Fruit fly (Drosophila melanogaster) whole organism, embryonic: Measurements from ENCODE around the gene CG13679.

ENCODE experiments used
- Bdp1 ChIP-seq: fragments of 200-800 bp; sonication (Bioruptor generic); optimal IDR thresholded peaks from 3 replicates; lab custom pipeline; 2016; ENCODE audit warnings: missing biosample characterization, missing genetic modification characterization
- Blimp-1 ChIP-seq: fragments of 200-800 bp; sonication (Bioruptor generic); optimal IDR thresholded peaks from 3 replicates; lab custom pipeline; 2018; ENCODE audit warnings: missing biosample characterization, missing genetic modification characterization, mild to moderate bottlenecking, moderate library complexity, missing genetic modification reagents
- CG13775 ChIP-seq: fragments of 200-800 bp; sonication (Bioruptor generic); optimal IDR thresholded peaks from 3 replicates; lab custom pipeline; 2017; ENCODE audit warnings: missing biosample characterization, mild to moderate bottlenecking, missing genetic modification characterization
- CG14014 ChIP-seq: fragments of 200-800 bp; sonication (Bioruptor generic); IDR thresholded peaks from 2 replicates; pipeline ENCODE4 v1.3.6; 2022; ENCODE audit warnings: missing biosample characterization, missing genetic modification characterization
- CG14965 ChIP-seq: fragments of 200-800 bp; sonication (Bioruptor generic); optimal IDR thresholded peaks from 2 replicates; lab custom pipeline; 2016; ENCODE audit warnings: missing biosample characterization, missing genetic modification characterization, borderline replicate concordance
- CG15514 ChIP-seq: fragments of 200-800 bp; sonication (Bioruptor generic); optimal IDR thresholded peaks from 3 replicates; lab custom pipeline; 2017; ENCODE audit warnings: missing biosample characterization, missing genetic modification characterization, mild to moderate bottlenecking, moderate library complexity, missing genetic modification reagents
- CG1603 ChIP-seq: fragments of 200-800 bp; sonication (Bioruptor generic); optimal IDR thresholded peaks from 2 replicates; lab custom pipeline; 2019; ENCODE audit warnings: missing biosample characterization, mild to moderate bottlenecking, missing genetic modification characterization, moderate library complexity
- CG3065 ChIP-seq: fragments of 200-800 bp; sonication (Bioruptor generic); optimal IDR thresholded peaks from 2 replicates; lab custom pipeline; 2016; ENCODE audit warnings: missing biosample characterization, missing genetic modification characterization
- CG43689 ChIP-seq: fragments of 200-800 bp; sonication (Bioruptor generic); IDR thresholded peaks from 2 replicates; pipeline ENCODE4 v1.3.6; 2022; ENCODE audit warnings: missing biosample characterization, missing genetic modification characterization
- CG5180 ChIP-seq: fragments of 200-800 bp; sonication (Bioruptor generic); optimal IDR thresholded peaks from 3 replicates; lab custom pipeline; 2017; ENCODE audit warnings: missing biosample characterization, missing genetic modification characterization, mild to moderate bottlenecking, moderate library complexity, missing genetic modification reagents
- CG7928 ChIP-seq: fragments of 200-800 bp; sonication (Bioruptor generic); optimal IDR thresholded peaks from 2 replicates; lab custom pipeline; 2017; ENCODE audit warnings: missing biosample characterization, mild to moderate bottlenecking, missing genetic modification characterization
- CG7963 ChIP-seq: fragments of 200-800 bp; sonication (Bioruptor generic); IDR thresholded peaks from 3 replicates; pipeline ENCODE4 v1.3.6; 2022; ENCODE audit warnings: missing biosample characterization, missing genetic modification characterization; ENCODE audit not compliant: partially characterized antibody
- CG8281 ChIP-seq: fragments of 200-800 bp; sonication (Bioruptor generic); optimal IDR thresholded peaks from 2 replicates; lab custom pipeline; 2018; ENCODE audit warnings: missing biosample characterization, mild to moderate bottlenecking, missing genetic modification characterization, moderate library complexity
- Chrac-16 ChIP-seq: fragments of 200-800 bp; sonication (Bioruptor generic); optimal IDR thresholded peaks from 3 replicates; lab custom pipeline; 2016; ENCODE audit warnings: missing biosample characterization, missing genetic modification characterization
- Dek ChIP-seq: fragments of 200-800 bp; sonication (Bioruptor generic); optimal IDR thresholded peaks from 3 replicates; lab custom pipeline; 2019; ENCODE audit warnings: missing biosample characterization, mild to moderate bottlenecking, missing genetic modification characterization, moderate library complexity
- Fer1 ChIP-seq: fragments of 200-800 bp; sonication (Bioruptor generic); optimal IDR thresholded peaks from 2 replicates; lab custom pipeline; 2017; ENCODE audit warnings: missing biosample characterization, mild to moderate bottlenecking, missing genetic modification characterization
- Fer3 ChIP-seq: fragments of 200-800 bp; sonication (Bioruptor generic); optimal IDR thresholded peaks from 2 replicates; lab custom pipeline; 2018; ENCODE audit warnings: missing biosample characterization, mild to moderate bottlenecking, missing genetic modification characterization, moderate library complexity
- Gug ChIP-seq: fragments of 200-800 bp; sonication (Bioruptor generic); IDR thresholded peaks from 4 replicates; pipeline ENCODE4 v1.3.6; 2022; ENCODE audit warnings: missing biosample characterization, missing genetic modification characterization
- H2.0 ChIP-seq: fragments of 200-800 bp; sonication (Bioruptor generic); IDR thresholded peaks from 2 replicates; pipeline ENCODE4 v1.3.6; 2022; ENCODE audit warnings: missing biosample characterization, missing genetic modification characterization
- Hand ChIP-seq: fragments of 200-800 bp; sonication (Bioruptor generic); optimal IDR thresholded peaks from 2 replicates; lab custom pipeline; 2017; ENCODE audit warnings: mild to moderate bottlenecking, missing biosample characterization, missing genetic modification reagents, missing genetic modification characterization
- HmgD ChIP-seq: fragments of 200-800 bp; sonication (Bioruptor generic); optimal IDR thresholded peaks from 3 replicates; lab custom pipeline; 2016; ENCODE audit warnings: missing biosample characterization, missing genetic modification characterization
- Hr39 ChIP-seq: fragments of >200 bp; optimal IDR thresholded peaks from 2 replicates; lab custom pipeline; 2017
- Neu2 ChIP-seq: fragments of 200-800 bp; sonication (Bioruptor generic); optimal IDR thresholded peaks from 3 replicates; lab custom pipeline; 2016; ENCODE audit warnings: missing biosample characterization, missing genetic modification characterization, borderline replicate concordance
- Poxn ChIP-seq: fragments of 200-800 bp; sonication (Bioruptor generic); IDR thresholded peaks from 2 replicates; pipeline ENCODE4 v1.3.6; 2022; ENCODE audit warnings: missing biosample characterization, missing genetic modification characterization
- Sin3A ChIP-seq: fragments of >200 bp; optimal IDR thresholded peaks from 2 replicates; lab custom pipeline; 2018
- Spps ChIP-seq: fragments of 200-800 bp; sonication (Bioruptor generic); optimal IDR thresholded peaks from 2 replicates; lab custom pipeline; 2018; ENCODE audit warnings: missing biosample characterization, mild to moderate bottlenecking, missing genetic modification characterization
- Sry-δ ChIP-seq: fragments of 200-800 bp; sonication (Bioruptor generic); optimal IDR thresholded peaks from 2 replicates; lab custom pipeline; 2016; ENCODE audit warnings: missing biosample characterization, missing genetic modification characterization
- TFAM ChIP-seq: fragments of 200-800 bp; sonication (Bioruptor generic); optimal IDR thresholded peaks from 2 replicates; lab custom pipeline; 2017; ENCODE audit warnings: missing biosample characterization, missing genetic modification characterization, inconsistent platforms
- Vsx1 ChIP-seq: fragments of 200-800 bp; sonication (Bioruptor generic); optimal IDR thresholded peaks from 2 replicates; lab custom pipeline; 2017; ENCODE audit warnings: missing biosample characterization, mild to moderate bottlenecking, missing genetic modification characterization, missing genetic modification reagents
- abd-A ChIP-seq: fragments of 200-800 bp; sonication (Bioruptor generic); optimal IDR thresholded peaks from 3 replicates; lab custom pipeline; 2019; ENCODE audit warnings: missing biosample characterization, mild to moderate bottlenecking, missing genetic modification characterization, moderate library complexity
- ash1 ChIP-seq: fragments of 200-800 bp; sonication (Bioruptor generic); optimal IDR thresholded peaks from 2 replicates; lab custom pipeline; 2018; ENCODE audit warnings: missing biosample characterization, mild to moderate bottlenecking, missing genetic modification characterization
- bab2 ChIP-seq: fragments of 200-800 bp; sonication (Bioruptor generic); optimal IDR thresholded peaks from 2 replicates; lab custom pipeline; 2016; ENCODE audit warnings: missing biosample characterization, missing genetic modification characterization
- br ChIP-seq: fragments of >200 bp; optimal IDR thresholded peaks from 2 replicates; lab custom pipeline; 2017
- ci ChIP-seq: fragments of 200-800 bp; sonication (Bioruptor generic); IDR thresholded peaks from 3 replicates; pipeline ENCODE4 v1.3.6; 2022; ENCODE audit warnings: missing biosample characterization, missing genetic modification characterization
- dm ChIP-seq: fragments of 200-800 bp; sonication (Bioruptor generic); optimal IDR thresholded peaks from 3 replicates; lab custom pipeline; 2016; ENCODE audit warnings: missing biosample characterization, missing genetic modification characterization
- emc ChIP-seq: fragments of 200-800 bp; sonication (Bioruptor generic); optimal IDR thresholded peaks from 2 replicates; lab custom pipeline; 2016; ENCODE audit warnings: missing biosample characterization, missing genetic modification characterization
- exex ChIP-seq: fragments of 200-800 bp; sonication (Bioruptor generic); optimal IDR thresholded peaks from 4 replicates; lab custom pipeline; 2018; ENCODE audit warnings: missing biosample characterization, mild to moderate bottlenecking, missing genetic modification characterization, moderate library complexity
- fd64A ChIP-seq: fragments of 200-800 bp; sonication (Bioruptor generic); optimal IDR thresholded peaks from 3 replicates; lab custom pipeline; 2018; ENCODE audit warnings: missing biosample characterization, mild to moderate bottlenecking, missing genetic modification characterization
- lola ChIP-seq, 3 experiments: fragments of >200 bp in 2 of 3; fragments of 200-800 bp in 1 of 3; sonication (Bioruptor generic) in 1 of 3; optimal IDR thresholded peaks; 2 replicates each; lab custom pipeline; 2017 to 2019; ENCODE audit warnings: missing biosample characterization in 3 of 3, missing genetic modification characterization in 3 of 3, mild to moderate bottlenecking in 1 of 3, moderate library complexity in 1 of 3
- otp ChIP-seq: fragments of 200-800 bp; sonication (Bioruptor generic); IDR thresholded peaks from 3 replicates; pipeline ENCODE4, ENCODE4 v1.3.6; 2022; ENCODE audit warnings: missing biosample characterization, missing genetic modification characterization
- pzg ChIP-seq: fragments of 200-800 bp; sonication (Bioruptor generic); optimal IDR thresholded peaks from 3 replicates; lab custom pipeline; 2018; ENCODE audit warnings: missing biosample characterization, mild to moderate bottlenecking, missing genetic modification characterization, moderate library complexity
- rib ChIP-seq: fragments of 200-800 bp; sonication (Bioruptor generic); IDR thresholded peaks from 2 replicates; pipeline ENCODE4 v1.3.6; 2022; ENCODE audit warnings: missing biosample characterization, missing genetic modification characterization
- row ChIP-seq: fragments of 200-800 bp; sonication (Bioruptor generic); IDR thresholded peaks from 3 replicates; pipeline ENCODE4 v1.3.6; 2022; ENCODE audit warnings: missing biosample characterization, missing genetic modification characterization
- sc ChIP-seq, 3 experiments: fragments of >200 bp in 2 of 3; fragments of 200-800 bp in 1 of 3; sonication (Bioruptor generic) in 1 of 3; optimal IDR thresholded peaks; 2 replicates in 2 of 3; 3 replicates in 1 of 3; lab custom pipeline; 2017; ENCODE audit warnings: mild to moderate bottlenecking in 1 of 3, missing biosample characterization in 1 of 3, missing genetic modification characterization in 1 of 3, missing genetic modification reagents in 1 of 3
- tin ChIP-seq: fragments of 200-800 bp; sonication (Bioruptor generic); optimal IDR thresholded peaks from 3 replicates; lab custom pipeline; 2016; ENCODE audit warnings: missing biosample characterization, missing genetic modification characterization
- trh ChIP-seq: fragments of 200-800 bp; sonication (Bioruptor generic); optimal IDR thresholded peaks from 2 replicates; lab custom pipeline; 2016; ENCODE audit warnings: missing biosample characterization, missing genetic modification characterization
- usp ChIP-seq: fragments of >200 bp; optimal IDR thresholded peaks from 2 replicates; lab custom pipeline; 2017; ENCODE audit warnings: missing biosample characterization, missing genetic modification characterization
- vnd ChIP-seq: fragments of 200-800 bp; sonication (Bioruptor generic); IDR thresholded peaks from 3 replicates; pipeline ENCODE4 v1.3.6; 2022; ENCODE audit warnings: missing biosample characterization, missing genetic modification characterization; ENCODE audit not compliant: partially characterized antibody
- zfh1 ChIP-seq: fragments of 200-800 bp; sonication (Bioruptor generic); IDR thresholded peaks from 3 replicates; pipeline ENCODE4 v1.3.6; 2022; ENCODE audit warnings: missing biosample characterization, missing genetic modification characterization

CG13679 gene

DNA sequence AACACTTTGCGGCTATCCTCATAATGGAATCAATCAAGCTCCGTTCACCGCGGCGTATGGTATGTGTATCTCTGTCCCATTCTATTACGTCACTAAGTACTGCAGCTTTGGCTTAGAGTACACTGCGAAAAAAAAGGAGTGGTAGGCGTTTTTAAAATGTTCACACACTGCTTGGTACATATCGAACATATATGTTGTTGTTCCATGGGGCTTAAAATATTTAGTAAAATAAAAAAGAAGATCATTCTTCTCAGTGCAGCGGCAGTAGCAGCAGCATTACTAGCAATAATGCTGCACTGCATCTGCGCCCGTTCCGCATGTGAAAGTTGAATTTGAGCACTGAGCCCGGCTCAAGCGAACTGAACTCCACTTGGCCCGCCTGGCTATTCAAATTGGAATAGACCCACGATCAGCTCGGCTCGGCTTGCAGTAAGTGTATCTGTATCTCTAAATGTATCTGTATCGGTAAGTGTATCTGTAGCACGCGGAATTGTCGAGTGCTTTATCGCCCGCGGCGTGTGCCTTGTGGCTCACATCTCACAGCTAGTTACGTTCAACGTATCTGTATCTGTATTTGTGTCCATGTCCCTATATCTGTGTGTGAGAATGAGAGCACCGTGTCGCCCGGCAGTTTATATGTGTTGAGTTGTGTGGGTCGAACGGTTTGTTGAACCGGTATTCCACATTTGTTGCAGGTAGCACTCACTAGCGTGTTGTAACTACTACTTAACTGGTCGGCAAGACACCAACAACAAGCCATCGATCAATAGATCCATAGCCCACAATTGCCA lies 49.2 kb upstream of the CG13679 start (continued):
- TF ChIP-seq ash1 (GFP tag; lab: Kevin White, UChicago) (no peak), vnd (GFP tag; lab: Robert Waterston, UW) (no peak), Neu2 (no peak), H2.0 (peak; percentile 72; the same call in 1 of the 2 replicates), CG5180 (GFP tag; lab: Kevin White, UChicago) (peak; percentile 49), Spps (tag; lab: Kevin White, UChicago) (no peak), usp (GFP tag; lab: Kevin White, UChicago) (no peak), tin (GFP tag; lab: Kevin White, UChicago) (peak; percentile 58), row (GFP tag; lab: Robert Waterston, UW) (peak; percentile 63), Fer3 (tag; lab: Kevin White, UChicago) (peak; percentile 34), Fer1 (GFP tag; lab: Kevin White, UChicago) (peak; percentile 48), ci (GFP tag; lab: Robert Waterston, UW) (peak; percentile 91), HmgD (GFP tag; lab: Kevin White, UChicago) (no peak), CG3065 (GFP tag; lab: Kevin White, UChicago) (no peak), TFAM (GFP tag; lab: Kevin White, UChicago) (no peak), otp (GFP tag; lab: Robert Waterston, UW) (peak; percentile 44; the same call in 1 of the 3 replicates), Sin3A (lab: Kevin White, UChicago) (no peak), lola (GFP tag; optimal IDR thresholded peaks at IDR 0.05; lab: Kevin White, UChicago) (no peak), Poxn (GFP tag; lab: Robert Waterston, UW) (no peak), sc (optimal IDR thresholded peaks at IDR 0.05; lab: Kevin White, UChicago) (no peak), sc (GFP tag; optimal IDR thresholded peaks at IDR 0.05; lab: Kevin White, UChicago) (peak; percentile 1), CG7963 (no peak), CG7928 (GFP tag; lab: Kevin White, UChicago) (no peak), dm (GFP tag; lab: Kevin White, UChicago) (no peak), bab2 (peak; percentile 54), abd-A (tag; lab: Kevin White, UChicago) (no peak), CG8281 (peak; percentile 3), CG14965 (GFP tag; lab: Kevin White, UChicago) (no peak), Hand (GFP tag; lab: Kevin White, UChicago) (no peak), br (lab: Kevin White, UChicago) (no peak), Chrac-16 (GFP tag; lab: Kevin White, UChicago) (peak; percentile 4), emc (GFP tag; lab: Kevin White, UChicago) (no peak), Blimp-1 (peak; percentile 65), pzg (GFP tag; lab: Kevin White, UChicago) (no peak), CG43689 (GFP tag; lab: Robert Waterston, UW) (no peak; the same call in 1 of the 2 replicates), Dek (no peak), exex (no peak), zfh1 (GFP tag; lab: Robert Waterston, UW) (peak; percentile 44; the same call in 1 of the 3 replicates), rib (GFP tag; lab: Robert Waterston, UW) (no peak), Bdp1 (peak; percentile 9), Vsx1 (GFP tag; lab: Kevin White, UChicago) (no peak), Gug (GFP tag; lab: Robert Waterston, UW) (0 out of 4 replicates have a peak, but pooled peaks have one; percentile 10), CG14014 (GFP tag; lab: Robert Waterston, UW) (0 out of 2 replicates have a peak, but pooled peaks have one; percentile 31), Sry-δ (peak; percentile 7), Hr39 (lab: Kevin White, UChicago) (no peak), trh (GFP tag; lab: Kevin White, UChicago) (no peak), CG15514 (GFP tag; lab: Kevin White, UChicago) (peak; percentile 29), CG1603 (tag; lab: Kevin White, UChicago) (peak; percentile 63), fd64A (GFP tag; lab: Kevin White, UChicago) (no peak), CG13775 (peak; percentile 2)
